Worm (Caenorhabditis elegans) whole organism, midembryonic: Measurements from ENCODE around the gene srx-92.

Experiments used
- flt-1 ChIP-seq: fragments of 200-800 bp; sonication (Bioruptor generic); IDR thresholded peaks from 2 replicates; pipeline ENCODE4 v1.3.6; 2022; ENCODE audit warnings: missing genetic modification characterization, missing compliant biosample characterization
- tab-1 ChIP-seq: fragments of 200-800 bp; sonication (Bioruptor generic); IDR thresholded peaks from 2 replicates; pipeline ENCODE4 v1.3.6; 2022; ENCODE audit warnings: missing genetic modification characterization, missing compliant biosample characterization
- ztf-23 ChIP-seq: fragments of 200-800 bp; sonication (Bioruptor generic); IDR thresholded peaks from 2 replicates; pipeline ENCODE4 v1.3.6; 2022; ENCODE audit warnings: missing genetic modification reagents, missing genetic modification characterization, missing compliant biosample characterization

ce11 chrV:7321915-7322314 lies 3.3 kb downstream of the srx-92 start, which contains the start of gene F10G2.10:
- no peak for TF ChIP-seq flt-1 (GFP tag; lab: Robert Waterston, UW)
- no peak for TF ChIP-seq ztf-23 (GFP tag; lab: Robert Waterston, UW)
- TF ChIP-seq tab-1 (GFP tag; lab: Robert Waterston, UW), result no peak
